Worm (Caenorhabditis elegans) whole organism, young adult: ENCODE measurements around the gene skpo-1.

Experiments used
- dpl-1 ChIP-seq: fragments of 150-350 bp; optimal IDR thresholded peaks from 2 replicates; lab custom pipeline; 2014; ENCODE audit warnings: missing biosample characterization, missing genetic modification reagents, missing genetic modification characterization
- snpc-3.4 ChIP-seq: sonication (generic microtip); optimal IDR thresholded peaks from 2 replicates; lab custom pipeline; 2017; ENCODE audit warnings: missing genetic modification characterization, mild to moderate bottlenecking, missing compliant biosample characterization, antibody characterized with exemption, moderate library complexity, missing genotype, missing genetic modification reagents

DNA sequence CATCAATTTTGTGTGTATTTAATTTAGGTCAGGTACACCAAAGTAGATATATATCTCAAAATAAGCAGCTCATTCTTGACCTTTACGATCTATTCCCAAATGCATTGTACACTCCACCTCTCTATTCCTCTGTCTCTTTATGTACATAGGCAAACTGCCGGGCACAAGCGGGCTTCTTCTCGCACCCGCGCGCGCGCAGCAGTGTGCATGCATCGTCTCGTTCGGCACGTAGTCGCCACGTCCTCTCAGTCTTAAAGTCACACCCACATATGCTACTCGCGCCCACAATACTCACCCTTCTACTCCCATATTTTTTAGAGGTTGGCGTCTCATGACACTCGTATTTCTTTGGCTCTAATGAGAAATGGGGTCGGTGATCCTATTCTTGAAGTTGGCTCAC, 46.8 kb upstream of the skpo-1 start:
- TF ChIP-seq dpl-1 (GFP tag; lab: Kevin White, UChicago) (no peak), snpc-3.4 (tag; lab: Kevin White, UChicago) (no peak)
